Worm (Caenorhabditis elegans): ENCODE results near the gene C36B7.5.

- TF ChIP-seq flt-1 (GFP tag; IDR thresholded peaks at IDR 0.05) (no peak), ztf-23 (GFP tag; IDR thresholded peaks at IDR 0.05) (no peak), klf-2 (GFP tag; conservative IDR thresholded peaks at IDR 0.05) (no peak), cog-1 (tag; optimal IDR thresholded peaks at IDR 0.05) (no peak), ztf-29 (GFP tag; IDR thresholded peaks at IDR 0.05) (no peak), T22C8.4 (GFP tag; IDR thresholded peaks at IDR 0.05) (no peak), ref-1 (GFP tag; conservative IDR thresholded peaks at IDR 0.05) (no peak), tab-1 (GFP tag; IDR thresholded peaks at IDR 0.05) (no peak), med-1 (GFP tag; optimal IDR thresholded peaks at IDR 0.05; ENCODE audit: insufficient read depth) (no peak)
Measured at ce11 chrX:7050290-7050689, 46.0 kb downstream of the C36B7.5 start, which contains the start of gene ubc-17.

Measured in whole organism, midembryonic.